Worm (Caenorhabditis elegans) whole organism, L4 larva: Measurements from ENCODE around the gene F58B4.2.

Experiments used
- F44E2.7 ChIP-seq: fragments of 200-800 bp; sonication (Bioruptor generic); IDR thresholded peaks from 2 replicates; pipeline ENCODE4 v2.1.2; 2022; ENCODE audit warnings: missing genetic modification characterization, missing compliant biosample characterization
- Y5F2A.4 ChIP-seq: fragments of 200-800 bp; sonication (Bioruptor generic); optimal IDR thresholded peaks from 2 replicates; lab custom pipeline; 2018; ENCODE audit warnings: mild to moderate bottlenecking, missing genetic modification characterization, missing compliant biosample characterization
- ZK546.5 ChIP-seq, 2 experiments: sonication (generic microtip); optimal IDR thresholded peaks; 2 replicates each; lab custom pipeline; 2017; ENCODE audit warnings: missing biosample characterization in 2 of 2, missing genetic modification characterization in 2 of 2
- aha-1 ChIP-seq: fragments of 150-350 bp; peaks from one replicate; lab custom pipeline; 2014; ENCODE audit warnings: missing biosample characterization, missing genetic modification characterization
- arid-1 ChIP-seq: fragments of 200-800 bp; sonication (Bioruptor generic); conservative IDR thresholded peaks from 2 replicates; pipeline ENCODE4 v1.3.6; 2022; ENCODE audit warnings: missing genetic modification reagents, missing genetic modification characterization, missing compliant biosample characterization
- attf-4 ChIP-seq: sonication (generic microtip); optimal IDR thresholded peaks from 3 replicates; lab custom pipeline; 2017; ENCODE audit warnings: missing biosample characterization, missing genetic modification characterization
- ceh-20 ChIP-seq: fragments of 200-800 bp; sonication (Bioruptor generic); IDR thresholded peaks from 2 replicates; pipeline ENCODE4 v1.3.6; 2022; ENCODE audit warnings: missing genetic modification reagents, missing genetic modification characterization, missing compliant biosample characterization
- ceh-62 ChIP-seq: sonication (generic microtip); optimal IDR thresholded peaks from 2 replicates; lab custom pipeline; 2017; ENCODE audit warnings: missing biosample characterization, missing genetic modification characterization
- ces-1 ChIP-seq: fragments of 150-350 bp; sonication (generic microtip); optimal IDR thresholded peaks from 4 replicates; lab custom pipeline; 2014; ENCODE audit warnings: missing biosample characterization, missing genetic modification reagents, missing genetic modification characterization
- cey-2 ChIP-seq: sonication (generic microtip); optimal IDR thresholded peaks from 3 replicates; lab custom pipeline; 2017; ENCODE audit warnings: missing genetic modification characterization, mild to moderate bottlenecking, missing compliant biosample characterization, antibody characterized with exemption, borderline replicate concordance; ENCODE audit not compliant: insufficient read depth
- daf-16 ChIP-seq, 3 experiments: sonication (generic microtip); optimal IDR thresholded peaks; 2 replicates each; lab custom pipeline; 2016 to 2017; ENCODE audit warnings: missing genetic modification characterization in 3 of 3, missing genetic modification reagents in 3 of 3, mild to moderate bottlenecking in 2 of 3, missing compliant biosample characterization in 2 of 3, missing biosample characterization in 1 of 3, moderate library complexity in 1 of 3
- dmd-6 ChIP-seq: fragments of 200-800 bp; sonication (Bioruptor generic); IDR thresholded peaks from 2 replicates; pipeline ENCODE4 v1.3.6; 2022; ENCODE audit warnings: missing genetic modification reagents, missing genetic modification characterization, missing compliant biosample characterization
- dve-1 ChIP-seq: sonication (generic microtip); optimal IDR thresholded peaks from 2 replicates; lab custom pipeline; 2017; ENCODE audit warnings: antibody characterized with exemption, mild to moderate bottlenecking, missing genetic modification characterization, missing compliant biosample characterization; ENCODE audit not compliant: insufficient read depth
- egl-27 ChIP-seq: sonication (generic microtip); optimal IDR thresholded peaks from 3 replicates; lab custom pipeline; 2017; ENCODE audit warnings: missing biosample characterization, missing genetic modification reagents, missing genetic modification characterization
- egl-43 ChIP-seq: fragments of 200-800 bp; sonication (Bioruptor generic); IDR thresholded peaks from 2 replicates; pipeline ENCODE4 v1.3.6; 2022; ENCODE audit warnings: missing genetic modification reagents, missing genetic modification characterization, missing compliant biosample characterization
- hif-1 ChIP-seq, 2 experiments: sonication (generic microtip); optimal IDR thresholded peaks; 2 replicates each; lab custom pipeline; 2016 to 2017; ENCODE audit warnings: missing compliant biosample characterization in 2 of 2, missing genetic modification characterization in 2 of 2, missing genetic modification reagents in 2 of 2, missing genotype in 2 of 2, mild to moderate bottlenecking in 1 of 2
- hlh-11 ChIP-seq: fragments of 200-800 bp; sonication (Bioruptor generic); optimal IDR thresholded peaks from 2 replicates; lab custom pipeline; 2018; ENCODE audit warnings: mild to moderate bottlenecking, missing genetic modification characterization, missing compliant biosample characterization
- lim-7 ChIP-seq: fragments of 200-800 bp; sonication (Bioruptor generic); IDR thresholded peaks from 2 replicates; pipeline ENCODE4 v1.3.6; 2022; ENCODE audit warnings: missing genetic modification characterization, missing compliant biosample characterization
- lin-1 ChIP-seq: fragments of 200-800 bp; sonication (Bioruptor generic); IDR thresholded peaks from 2 replicates; pipeline ENCODE4 v1.3.6; 2022; ENCODE audit warnings: missing genetic modification reagents, missing genetic modification characterization, missing compliant biosample characterization
- lin-29 ChIP-seq: fragments of 200-800 bp; sonication (Bioruptor generic); IDR thresholded peaks from 2 replicates; pipeline ENCODE4 v1.3.6; 2022; ENCODE audit warnings: missing genetic modification reagents, missing genetic modification characterization, missing compliant biosample characterization
- mep-1 ChIP-seq: fragments of 150-350 bp; sonication (generic microtip); optimal IDR thresholded peaks from 3 replicates; lab custom pipeline; 2014; ENCODE audit warnings: missing biosample characterization, missing genetic modification characterization
- mxl-3 ChIP-seq: fragments of 200-800 bp; sonication (Bioruptor generic); optimal IDR thresholded peaks from 2 replicates; lab custom pipeline; 2018; ENCODE audit warnings: mild to moderate bottlenecking, missing genetic modification characterization, missing compliant biosample characterization
- nhr-102 ChIP-seq: sonication (generic microtip); optimal IDR thresholded peaks from 2 replicates; lab custom pipeline; 2016; ENCODE audit warnings: mild to moderate bottlenecking, missing genetic modification characterization, moderate library complexity, missing compliant biosample characterization
- nhr-11 ChIP-seq: fragments of 150-350 bp; optimal IDR thresholded peaks from 2 replicates; lab custom pipeline; 2014; ENCODE audit warnings: missing biosample characterization, missing genetic modification characterization
- nhr-28 ChIP-seq: fragments of 150-350 bp; optimal IDR thresholded peaks from 2 replicates; lab custom pipeline; 2014; ENCODE audit warnings: missing biosample characterization, missing genetic modification characterization
- nhr-48 ChIP-seq: sonication (generic microtip); optimal IDR thresholded peaks from 2 replicates; lab custom pipeline; 2016; ENCODE audit warnings: mild to moderate bottlenecking, missing genetic modification characterization, missing compliant biosample characterization
- nhr-6 ChIP-seq: fragments of 150-350 bp; optimal IDR thresholded peaks from 2 replicates; lab custom pipeline; 2014; ENCODE audit warnings: missing biosample characterization, missing genetic modification characterization
- nhr-76 ChIP-seq: fragments of 150-350 bp; optimal IDR thresholded peaks from 2 replicates; lab custom pipeline; 2014; ENCODE audit warnings: missing biosample characterization, missing genetic modification characterization
- nhr-77 ChIP-seq: fragments of 150-350 bp; optimal IDR thresholded peaks from 2 replicates; lab custom pipeline; 2014; ENCODE audit warnings: missing biosample characterization, missing genetic modification characterization
- php-3 ChIP-seq: fragments of 200-800 bp; sonication (Bioruptor generic); IDR thresholded peaks from 2 replicates; pipeline ENCODE4 v1.3.6; 2022; ENCODE audit warnings: missing genetic modification reagents, missing genetic modification characterization, missing compliant biosample characterization
- pqm-1 ChIP-seq: sonication (generic microtip); optimal IDR thresholded peaks from 2 replicates; lab custom pipeline; 2017; ENCODE audit warnings: missing biosample characterization, missing genetic modification characterization
- rbr-2 ChIP-seq: sonication (generic microtip); optimal IDR thresholded peaks from 2 replicates; lab custom pipeline; 2016; ENCODE audit warnings: missing genotype, missing genetic modification characterization, missing compliant biosample characterization
- saeg-2 ChIP-seq: fragments of 200-800 bp; sonication (Bioruptor generic); IDR thresholded peaks from 2 replicates; pipeline ENCODE4 v1.3.6; 2022; ENCODE audit warnings: missing genetic modification reagents, missing genetic modification characterization, missing compliant biosample characterization
- sdz-12 ChIP-seq: fragments of 200-800 bp; sonication (Bioruptor generic); optimal IDR thresholded peaks from 2 replicates; lab custom pipeline; 2018; ENCODE audit warnings: mild to moderate bottlenecking, missing genetic modification characterization, missing compliant biosample characterization
- tra-1 ChIP-seq: fragments of 200-800 bp; sonication (Bioruptor generic); IDR thresholded peaks from 2 replicates; pipeline ENCODE4 v1.3.6; 2022; ENCODE audit warnings: missing genetic modification reagents, missing genetic modification characterization, missing compliant biosample characterization
- vab-7 ChIP-seq: fragments of 200-800 bp; sonication (Bioruptor generic); IDR thresholded peaks from 2 replicates; pipeline ENCODE4 v1.3.6; 2022; ENCODE audit warnings: missing genetic modification reagents, missing genetic modification characterization, missing compliant biosample characterization
- zip-11 ChIP-seq: fragments of 200-800 bp; sonication (Bioruptor generic); IDR thresholded peaks from 2 replicates; pipeline ENCODE4 v1.3.6; 2022; ENCODE audit warnings: missing genetic modification characterization, missing compliant biosample characterization

Gene F58B4.2

ce11 chrV:10886405-10886887, 31.8 kb downstream of the F58B4.2 start, which contains the start of gene F32D8.3 (continued):
- no peak for TF ChIP-seq arid-1 (GFP tag; lab: Robert Waterston, UW)
- TF ChIP-seq lin-29: no peak
- TF ChIP-seq mxl-3 (GFP tag; lab: Kevin White, UChicago): peak; percentile 76
- no peak for TF ChIP-seq egl-43 (GFP tag; lab: Robert Waterston, UW)
- TF ChIP-seq attf-4 (tag; lab: Kevin White, UChicago): no peak
- TF ChIP-seq Y5F2A.4 (GFP tag; lab: Kevin White, UChicago): no peak
- TF ChIP-seq tra-1 (GFP tag; lab: Robert Waterston, UW): no peak

DNA sequence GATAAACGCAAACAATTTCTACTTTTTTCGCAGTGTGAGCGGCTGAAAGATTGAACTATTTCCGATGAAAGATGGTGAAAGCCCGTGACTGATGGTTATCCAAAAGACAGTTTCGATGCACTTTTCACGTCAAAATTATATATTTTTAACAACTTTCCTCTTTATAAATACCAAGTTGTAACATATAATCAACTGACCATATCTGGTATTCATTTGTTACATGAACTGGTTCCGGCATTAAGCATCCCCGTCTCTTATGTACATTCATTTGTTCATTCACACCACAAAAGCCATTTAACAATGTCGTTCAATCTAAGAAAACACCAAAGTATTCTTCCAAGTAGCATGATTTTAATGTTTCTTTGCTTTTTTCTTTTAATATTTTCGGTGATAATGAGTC, 34.8 kb downstream of the F58B4.2 start, which contains the start of gene F32D8.2:
Gene F32D8.2, plus strand, starts transcription at position 301 of the 400 bp plus-strand sequence.
- no peak for TF ChIP-seq nhr-6 (tag; lab: Kevin White, UChicago)
- TF ChIP-seq pqm-1 (tag; lab: Kevin White, UChicago): no peak
- no peak for TF ChIP-seq mep-1 (tag; lab: Kevin White, UChicago)

DNA sequence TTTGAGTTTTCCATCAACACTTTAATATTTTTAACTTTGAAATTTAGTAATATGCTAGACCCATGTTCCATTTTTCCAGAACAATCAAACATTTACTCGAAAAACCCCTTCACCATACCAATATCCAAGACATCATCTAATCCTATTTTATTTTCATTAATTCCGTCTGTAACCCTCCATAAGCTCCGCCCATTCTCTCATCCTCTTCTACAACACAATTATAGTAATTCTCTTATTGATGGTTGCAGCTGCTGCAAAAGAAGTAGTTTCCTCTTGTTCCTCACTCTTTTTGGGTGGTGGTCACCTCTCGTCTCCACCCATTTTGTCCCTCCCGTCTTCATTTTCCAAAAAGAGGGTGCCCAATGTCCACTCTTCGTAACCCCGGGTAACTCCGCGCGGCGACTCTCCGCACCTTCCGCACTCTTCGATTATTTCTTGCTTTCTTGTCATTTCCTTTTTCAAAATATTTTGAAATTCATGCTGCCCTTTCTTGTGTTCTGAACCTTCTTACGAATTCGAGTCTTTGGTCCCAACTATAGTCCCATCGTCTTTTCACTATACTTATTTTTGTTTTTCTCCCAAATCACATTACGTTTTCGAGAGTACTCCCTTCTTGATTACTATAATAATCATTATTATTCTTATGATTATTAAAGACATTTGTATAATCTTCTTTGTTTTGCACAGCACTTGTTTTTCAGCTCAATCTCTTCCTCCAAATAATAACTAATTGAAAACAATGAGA, 38.0 kb downstream of the F58B4.2 start, which contains the start of gene F32D8.1:
Gene F32D8.1, plus strand, starts transcription at position 695 of the 745 bp plus-strand sequence.
- TF ChIP-seq nhr-76: no peak
- TF ChIP-seq ces-1 (GFP tag; lab: Kevin White, UChicago): peak; percentile 49

DNA sequence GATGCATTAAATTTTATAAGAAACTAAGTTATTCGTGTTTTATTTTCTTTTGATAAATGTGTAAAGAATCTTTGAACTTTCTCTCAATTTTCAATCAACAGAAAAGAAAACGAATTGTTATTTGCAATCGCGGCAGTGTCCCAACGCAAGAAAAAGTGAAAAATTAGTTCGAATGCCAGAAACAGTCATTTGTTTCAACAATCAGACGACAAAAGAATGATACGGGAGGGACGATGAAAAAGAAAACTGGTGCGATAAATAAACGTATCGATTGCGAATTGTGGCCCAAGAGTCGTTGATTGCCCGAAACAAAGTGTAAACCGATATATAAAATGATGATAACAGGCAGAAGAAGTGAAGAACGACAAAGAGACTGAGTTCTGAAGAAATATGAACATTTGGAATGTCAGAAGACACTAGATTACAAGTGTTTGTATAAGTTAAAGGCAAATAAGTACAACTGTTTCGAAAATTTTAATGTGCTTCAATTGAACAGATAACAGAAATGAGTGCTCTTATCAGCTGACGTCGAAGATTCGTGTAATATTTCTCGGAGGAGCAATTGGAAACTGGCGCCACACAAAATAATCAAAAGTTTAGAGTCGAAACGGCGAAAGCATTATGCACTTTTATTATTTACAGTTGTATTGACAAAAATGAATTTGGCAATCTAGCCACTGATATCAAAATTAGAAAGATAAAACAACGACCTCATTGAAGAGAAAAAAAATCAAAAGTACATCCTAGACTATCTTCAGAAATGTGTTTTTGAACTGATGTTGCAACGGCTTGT, 40.3 kb downstream of the F58B4.2 start:
- TF ChIP-seq F44E2.7 (GFP tag; lab: Robert Waterston, UW) (no peak), nhr-28 (peak; percentile 85), php-3 (GFP tag; lab: Robert Waterston, UW) (peak; percentile 79), lin-1 (GFP tag; lab: Robert Waterston, UW) (0 out of 2 replicates have a peak, but pooled peaks have one; percentile 29), pqm-1 (tag; lab: Kevin White, UChicago) (peak; percentile 79), dmd-6 (GFP tag; lab: Robert Waterston, UW) (peak; percentile 80), hlh-11 (peak; percentile 84), daf-16 (GFP tag; optimal IDR thresholded peaks at IDR 0.05; lab: Kevin White, UChicago) (no peak), daf-16 (tag; optimal IDR thresholded peaks at IDR 0.05; lab: Kevin White, UChicago) (peak; percentile 97), mxl-3 (GFP tag; lab: Kevin White, UChicago) (no peak), nhr-48 (tag; lab: Kevin White, UChicago) (peak; percentile 64), nhr-77 (peak; percentile 53), ceh-20 (GFP tag; lab: Robert Waterston, UW) (no peak), sdz-12 (no peak), aha-1 (tag; lab: Kevin White, UChicago) (peak; percentile 78), dve-1 (tag; lab: Kevin White, UChicago) (peak; percentile 45)

ce11 chrV:10876512-10876911, 41.8 kb downstream of the F58B4.2 start:
- TF ChIP-seq lin-1 (GFP tag; lab: Robert Waterston, UW) (no peak), hlh-11 (peak; percentile 12), nhr-102 (no peak), Y5F2A.4 (GFP tag; lab: Kevin White, UChicago) (no peak), lim-7 (GFP tag; lab: Robert Waterston, UW) (no peak), egl-27 (tag; lab: Kevin White, UChicago) (no peak), mep-1 (tag; lab: Kevin White, UChicago) (no peak), aha-1 (tag; lab: Kevin White, UChicago) (peak; percentile 97), mxl-3 (GFP tag; lab: Kevin White, UChicago) (no peak), cey-2 (no peak), rbr-2 (tag; lab: Kevin White, UChicago) (no peak), saeg-2 (GFP tag; lab: Robert Waterston, UW) (no peak), ZK546.5 (tag; optimal IDR thresholded peaks at IDR 0.05; lab: Kevin White, UChicago) (no peak), attf-4 (tag; lab: Kevin White, UChicago) (no peak), hif-1 (tag; optimal IDR thresholded peaks at IDR 0.05; lab: Kevin White, UChicago) (peak in 1 of 2 experiments; percentile 85), nhr-77 (no peak), nhr-6 (tag; lab: Kevin White, UChicago) (no peak), vab-7 (no peak), ceh-62 (tag; lab: Kevin White, UChicago) (no peak), pqm-1 (tag; lab: Kevin White, UChicago) (no peak), dmd-6 (GFP tag; lab: Robert Waterston, UW) (no peak; the same call in 1 of the 2 replicates), nhr-11 (tag; lab: Kevin White, UChicago) (no peak), tra-1 (GFP tag; lab: Robert Waterston, UW) (no peak), zip-11 (no peak)
